Worm (Caenorhabditis elegans): ENCODE data around the gene srw-40.

- TF ChIP-seq irx-1 (tag; optimal IDR thresholded peaks at IDR 0.05) (no peak), zag-1 (tag; optimal IDR thresholded peaks at IDR 0.05) (no peak)
Measured at ce11 chrII:4267711-4268110, 48.2 kb downstream of the srw-40 start.

All from whole organism, L1 larva.